Worm (Caenorhabditis elegans): ENCODE results near the gene F10E7.11.

DNA sequence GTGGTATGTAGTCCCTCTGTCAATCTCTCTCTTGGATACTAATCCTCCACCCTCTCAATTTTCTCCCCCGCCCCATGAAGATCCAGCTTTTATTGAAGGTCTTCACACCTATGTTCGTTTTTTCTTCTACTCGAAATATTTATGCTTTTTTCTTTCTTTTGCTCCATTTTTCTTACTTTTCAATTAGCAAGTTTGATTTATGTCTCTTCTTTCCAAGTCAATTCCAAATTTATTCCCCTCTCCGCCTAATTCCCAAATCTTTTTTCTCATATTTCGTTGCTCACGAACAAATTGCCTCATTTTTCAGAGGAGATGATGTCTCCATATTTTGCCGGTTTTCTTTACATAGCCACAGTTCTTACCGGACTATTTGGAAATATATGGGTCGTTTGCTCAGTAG, 21.6 kb upstream of the F10E7.11 start, which contains the start of gene npr-31:
- TF ChIP-seq ama-1 (optimal IDR thresholded peaks at IDR 0.05) (no peak), flt-1 (GFP tag; IDR thresholded peaks at IDR 0.05) (no peak), tbx-37 (GFP tag; conservative IDR thresholded peaks at IDR 0.05) (no peak), ceh-13 (GFP tag; optimal IDR thresholded peaks at IDR 0.05) (no peak), ceh-36 (tag; optimal IDR thresholded peaks at IDR 0.05) (no peak), hmbx-1 (tag; optimal IDR thresholded peaks at IDR 0.05) (no peak), aly-1 (tag; optimal IDR thresholded peaks at IDR 0.05) (no peak), B0310.2 (tag; optimal IDR thresholded peaks at IDR 0.05) (no peak), hnd-1 (tag; optimal IDR thresholded peaks at IDR 0.05) (no peak), tbx-11 (GFP tag; IDR thresholded peaks at IDR 0.05) (no peak), ets-7 (tag; optimal IDR thresholded peaks at IDR 0.05) (no peak), F13C5.2 (tag; optimal IDR thresholded peaks at IDR 0.05) (no peak), pes-1 (GFP tag; IDR thresholded peaks at IDR 0.05) (no peak), hmg-4 (GFP tag; optimal IDR thresholded peaks at IDR 0.05) (no peak)

Data from whole organism, early embryonic.